Fruit fly (Drosophila melanogaster): ENCODE measurements around the gene CG18666.

CG18666 gene

dm6 chr2L:11034495-11034894, at the start of gene CG18666:
TSS of gene CG18666 (plus strand) at chr2L:11034795.
- TF ChIP-seq h (optimal IDR thresholded peaks at IDR 0.05) (no peak), Myc (optimal IDR thresholded peaks at IDR 0.05) (no peak), ttk (optimal IDR thresholded peaks at IDR 0.05) (no peak), psq (optimal IDR thresholded peaks at IDR 0.05) (no peak), Sin3A (optimal IDR thresholded peaks at IDR 0.05) (no peak), insv (optimal IDR thresholded peaks at IDR 0.05) (no peak)

dm6 chr2L:10986138-10986537, 48.5 kb upstream of the CG18666 start:
- TF ChIP-seq Myc (optimal IDR thresholded peaks at IDR 0.05) = no peak
- no peak for TF ChIP-seq insv (optimal IDR thresholded peaks at IDR 0.05)
- no peak for TF ChIP-seq h (optimal IDR thresholded peaks at IDR 0.05)
- TF ChIP-seq psq (optimal IDR thresholded peaks at IDR 0.05) = no peak
- TF ChIP-seq Sin3A (optimal IDR thresholded peaks at IDR 0.05) = no peak
- TF ChIP-seq ttk (optimal IDR thresholded peaks at IDR 0.05) = no peak

- TF ChIP-seq ttk (optimal IDR thresholded peaks at IDR 0.05) = no peak
- TF ChIP-seq Myc (optimal IDR thresholded peaks at IDR 0.05) = no peak
- TF ChIP-seq Sin3A (optimal IDR thresholded peaks at IDR 0.05) = no peak
- no peak for TF ChIP-seq psq (optimal IDR thresholded peaks at IDR 0.05)
- TF ChIP-seq h (optimal IDR thresholded peaks at IDR 0.05) = no peak
- no peak for TF ChIP-seq insv (optimal IDR thresholded peaks at IDR 0.05)
Measured at dm6 chr2L:10987370-10987853, 47.2 kb upstream of the CG18666 start, which contains the start of the genes piwi and CG12253. TSS of gene piwi (minus strand) at chr2L:10987420. TSS of gene CG12253 (plus strand) at chr2L:10987806.

dm6 chr2L:10988026-10988425, 46.6 kb upstream of the CG18666 start:
- TF ChIP-seq psq (optimal IDR thresholded peaks at IDR 0.05) = no peak

- no peak for TF ChIP-seq h (optimal IDR thresholded peaks at IDR 0.05)
- TF ChIP-seq Myc (optimal IDR thresholded peaks at IDR 0.05) = no peak
- no peak for TF ChIP-seq Sin3A (optimal IDR thresholded peaks at IDR 0.05)
- TF ChIP-seq insv (optimal IDR thresholded peaks at IDR 0.05) = no peak
- TF ChIP-seq psq (optimal IDR thresholded peaks at IDR 0.05) = no peak
- TF ChIP-seq ttk (optimal IDR thresholded peaks at IDR 0.05) = no peak
Measured at dm6 chr2L:10989162-10989561, 45.4 kb upstream of the CG18666 start, which contains the start of gene TTLL4A. TSS of gene TTLL4A (plus strand) at chr2L:10989401.

- TF ChIP-seq ttk (optimal IDR thresholded peaks at IDR 0.05) = no peak
- no peak for TF ChIP-seq insv (optimal IDR thresholded peaks at IDR 0.05)
- TF ChIP-seq Sin3A (optimal IDR thresholded peaks at IDR 0.05) = no peak
- no peak for TF ChIP-seq Myc (optimal IDR thresholded peaks at IDR 0.05)
- no peak for TF ChIP-seq h (optimal IDR thresholded peaks at IDR 0.05)
- TF ChIP-seq psq (optimal IDR thresholded peaks at IDR 0.05) = no peak
Measured at dm6 chr2L:11001376-11002122, 33.0 kb upstream of the CG18666 start, which contains the start of the genes aub and lectin-33A. TSS of gene aub (minus strand) at chr2L:11001476. TSS of gene lectin-33A (plus strand) at chr2L:11002072.

dm6 chr2L:11003925-11004673, 30.5 kb upstream of the CG18666 start, which contains the start of gene RpL9:
TSS of gene RpL9 (minus strand) at chr2L:11004189.
- TF ChIP-seq Myc (optimal IDR thresholded peaks at IDR 0.05) (no peak), ttk (optimal IDR thresholded peaks at IDR 0.05) (no peak), psq (optimal IDR thresholded peaks at IDR 0.05) (no peak), insv (optimal IDR thresholded peaks at IDR 0.05) (no peak)

dm6 chr2L:11004674-11005045, 29.9 kb upstream of the CG18666 start, which contains the start of gene Nup154:
TSS of gene Nup154 (plus strand) at chr2L:11004820.
- TF ChIP-seq insv (optimal IDR thresholded peaks at IDR 0.05) (no peak), h (optimal IDR thresholded peaks at IDR 0.05) (no peak), Myc (optimal IDR thresholded peaks at IDR 0.05) (no peak), Sin3A (optimal IDR thresholded peaks at IDR 0.05) (no peak), ttk (optimal IDR thresholded peaks at IDR 0.05) (no peak), psq (optimal IDR thresholded peaks at IDR 0.05) (no peak)

dm6 chr2L:11010999-11011398, 23.6 kb upstream of the CG18666 start, which contains the start of the genes Art8 and dUTPase:
TSS of gene Art8 (minus strand) at chr2L:11011086.
TSS of gene dUTPase (plus strand) at chr2L:11011312.
- TF ChIP-seq insv (optimal IDR thresholded peaks at IDR 0.05) = no peak
- no peak for TF ChIP-seq ttk (optimal IDR thresholded peaks at IDR 0.05)
- TF ChIP-seq psq (optimal IDR thresholded peaks at IDR 0.05) = no peak
- no peak for TF ChIP-seq Sin3A (optimal IDR thresholded peaks at IDR 0.05)
- no peak for TF ChIP-seq Myc (optimal IDR thresholded peaks at IDR 0.05)

dm6 chr2L:11014018-11014611, 20.5 kb upstream of the CG18666 start:
- TF ChIP-seq ttk (optimal IDR thresholded peaks at IDR 0.05) (no peak), Myc (optimal IDR thresholded peaks at IDR 0.05) (no peak), Sin3A (optimal IDR thresholded peaks at IDR 0.05) (no peak), h (optimal IDR thresholded peaks at IDR 0.05) (no peak)

dm6 chr2L:11014671-11015070, 19.9 kb upstream of the CG18666 start:
- TF ChIP-seq Myc (optimal IDR thresholded peaks at IDR 0.05) (no peak), psq (optimal IDR thresholded peaks at IDR 0.05) (no peak), Sin3A (optimal IDR thresholded peaks at IDR 0.05) (no peak), h (optimal IDR thresholded peaks at IDR 0.05) (no peak), insv (optimal IDR thresholded peaks at IDR 0.05) (no peak), ttk (optimal IDR thresholded peaks at IDR 0.05) (no peak)

dm6 chr2L:11015320-11015719, 19.3 kb upstream of the CG18666 start, which contains the start of gene Acp32CD:
TSS of gene Acp32CD (plus strand) at chr2L:11015620.
- no peak for TF ChIP-seq psq (optimal IDR thresholded peaks at IDR 0.05)
- no peak for TF ChIP-seq Sin3A (optimal IDR thresholded peaks at IDR 0.05)
- no peak for TF ChIP-seq Myc (optimal IDR thresholded peaks at IDR 0.05)
- no peak for TF ChIP-seq ttk (optimal IDR thresholded peaks at IDR 0.05)
- no peak for TF ChIP-seq h (optimal IDR thresholded peaks at IDR 0.05)
